Worm (Caenorhabditis elegans): ENCODE measurements around the gene nhr-72.

ce11 chrII:3850655-3851054, at the start of gene nhr-72:
- TF ChIP-seq egl-27 (tag; optimal IDR thresholded peaks at IDR 0.05), result no peak
- TF ChIP-seq ama-1 (optimal IDR thresholded peaks at IDR 0.05), result no peak
- no peak for TF ChIP-seq unc-39 (tag; optimal IDR thresholded peaks at IDR 0.05)
- no peak for TF ChIP-seq blmp-1 (tag; optimal IDR thresholded peaks at IDR 0.05; ENCODE audit: insufficient read depth)
- no peak for TF ChIP-seq gmeb-1 (tag; optimal IDR thresholded peaks at IDR 0.05)
- no peak for TF ChIP-seq nhr-10 (tag; optimal IDR thresholded peaks at IDR 0.05)
- no peak for TF ChIP-seq nhr-237 (tag; optimal IDR thresholded peaks at IDR 0.05)
